Worm (Caenorhabditis elegans): ENCODE results near the gene ZK673.6.

DNA sequence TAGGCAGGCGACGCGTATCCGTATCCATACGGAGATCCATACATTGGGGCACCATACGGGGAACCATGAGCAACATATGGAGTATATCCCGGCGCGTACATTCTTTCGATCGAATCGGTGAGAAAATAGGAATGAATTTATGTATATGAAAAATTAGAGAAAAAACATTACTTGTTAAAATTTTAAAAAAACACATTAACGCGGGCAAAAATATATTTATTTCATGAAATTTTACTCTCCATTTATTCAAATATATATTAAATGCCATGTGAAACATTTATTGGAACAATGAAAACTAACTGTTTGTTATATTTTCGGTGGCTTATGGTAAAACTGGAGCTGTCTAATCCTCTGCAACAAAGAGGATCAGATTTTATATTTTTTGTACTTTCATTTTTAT is 7.7 kb upstream of the ZK673.6 start, which contains the start of gene ZK666.2:
- TF ChIP-seq T22C8.4 (GFP tag; IDR thresholded peaks at IDR 0.05): no peak
- TF ChIP-seq med-1 (GFP tag; optimal IDR thresholded peaks at IDR 0.05; ENCODE audit: insufficient read depth): no peak
- TF ChIP-seq cog-1 (tag; optimal IDR thresholded peaks at IDR 0.05): no peak
- TF ChIP-seq flt-1 (GFP tag; IDR thresholded peaks at IDR 0.05): no peak
- no peak for TF ChIP-seq ref-1 (GFP tag; conservative IDR thresholded peaks at IDR 0.05)
